Worm (Caenorhabditis elegans): ENCODE data around the gene ceh-63.
"Not testable (repeated sequence)": the region's sequence is repeated elsewhere in the genome, so short reads cannot be mapped to it uniquely, and the experiment has no call there.

DNA sequence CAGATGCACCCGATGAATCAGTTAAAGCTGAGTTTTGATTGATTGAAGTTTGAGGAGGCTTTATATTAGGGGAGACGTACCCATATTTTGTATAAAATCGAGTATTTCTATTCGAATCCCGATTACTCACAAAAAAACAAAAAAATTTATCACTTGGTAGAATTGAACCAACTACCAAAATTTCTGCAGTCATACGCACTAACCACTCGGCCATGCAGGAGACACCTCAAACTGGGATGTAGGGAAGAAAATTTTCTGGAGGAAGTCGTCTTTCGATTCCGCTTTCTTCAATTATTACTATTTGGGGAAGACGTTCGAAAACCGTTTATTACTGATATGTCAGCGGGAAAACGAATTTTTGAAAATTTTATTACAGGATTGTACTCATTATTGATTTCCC, 48.7 kb upstream of the ceh-63 start:
- TF ChIP-seq set-16 (GFP tag; IDR thresholded peaks at IDR 0.05); ceh-44 (GFP tag; IDR thresholded peaks at IDR 0.05); spr-1 (tag; optimal IDR thresholded peaks at IDR 0.05); ama-1 (optimal IDR thresholded peaks at IDR 0.05): not testable (repeated sequence)
